Fruit fly (Drosophila melanogaster): ENCODE measurements around the gene D1.

DNA sequence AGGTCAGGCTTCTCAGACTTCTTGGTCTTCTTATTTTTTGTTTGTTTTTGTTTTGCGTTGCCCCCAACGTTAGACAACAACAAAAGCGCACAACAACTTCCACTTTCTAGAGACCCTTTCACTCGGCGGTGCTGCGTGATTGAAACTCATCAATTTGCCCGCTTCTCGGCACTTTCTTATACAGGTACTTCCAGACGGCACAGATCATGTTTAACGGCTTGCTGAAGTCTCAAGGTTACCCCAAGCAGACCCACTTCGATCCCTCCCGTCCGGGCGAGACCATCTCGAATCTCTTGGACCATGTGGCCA is 9.2 kb upstream of the D1 start:
- no peak for TF ChIP-seq Hr83 (GFP tag; optimal IDR thresholded peaks at IDR 0.05; ENCODE audit: poor library complexity, severe bottlenecking)
- no peak for TF ChIP-seq Sp1 (GFP tag; optimal IDR thresholded peaks at IDR 0.05)
